Fruit fly (Drosophila melanogaster) whole organism, embryonic: ENCODE measurements around the gene Tsp29Fb.

ENCODE experiments used
- B-H2 ChIP-seq: fragments of 200-800 bp; sonication (Bioruptor generic); optimal IDR thresholded peaks from 2 replicates; lab custom pipeline; 2018; ENCODE audit warnings: missing biosample characterization, mild to moderate bottlenecking, missing genetic modification characterization
- Bdp1 ChIP-seq: fragments of 200-800 bp; sonication (Bioruptor generic); optimal IDR thresholded peaks from 3 replicates; lab custom pipeline; 2016; ENCODE audit warnings: missing biosample characterization, missing genetic modification characterization
- C15 ChIP-seq: fragments of 200-800 bp; sonication (Bioruptor generic); IDR thresholded peaks from 3 replicates; pipeline ENCODE4 v1.3.6; 2022; ENCODE audit warnings: missing biosample characterization, missing genetic modification characterization
- CG10321 ChIP-seq: fragments of 200-800 bp; sonication (Bioruptor generic); IDR thresholded peaks from 2 replicates; pipeline ENCODE4 v1.3.6; 2022; ENCODE audit warnings: missing biosample characterization, missing genetic modification characterization
- CG10959 ChIP-seq: fragments of 200-800 bp; sonication (Bioruptor generic); IDR thresholded peaks from 2 replicates; pipeline ENCODE4 v1.3.6; 2022; ENCODE audit warnings: missing biosample characterization, missing genetic modification characterization
- CG11723 ChIP-seq: fragments of 200-800 bp; sonication (Bioruptor generic); optimal IDR thresholded peaks from 2 replicates; lab custom pipeline; 2017; ENCODE audit warnings: missing biosample characterization, mild to moderate bottlenecking, missing genetic modification characterization
- CG12769 ChIP-seq: fragments of 200-800 bp; sonication (Bioruptor generic); optimal IDR thresholded peaks from 2 replicates; lab custom pipeline; 2019; ENCODE audit warnings: missing biosample characterization, mild to moderate bottlenecking, missing genetic modification characterization, moderate library complexity
- CG13624 ChIP-seq: fragments of 200-800 bp; sonication (Bioruptor generic); optimal IDR thresholded peaks from 2 replicates; lab custom pipeline; 2016; ENCODE audit warnings: missing biosample characterization, missing genetic modification characterization
- CG13894 ChIP-seq: fragments of 200-800 bp; sonication (Bioruptor generic); optimal IDR thresholded peaks from 3 replicates; lab custom pipeline; 2018; ENCODE audit warnings: missing biosample characterization, mild to moderate bottlenecking, missing genetic modification characterization, moderate library complexity
- CG17361 ChIP-seq: fragments of 200-800 bp; sonication (Bioruptor generic); IDR thresholded peaks from 3 replicates; pipeline ENCODE4 v1.3.6; 2022; ENCODE audit warnings: missing biosample characterization, missing genetic modification characterization
- CG17568 ChIP-seq: fragments of 200-800 bp; sonication (Bioruptor generic); optimal IDR thresholded peaks from 2 replicates; lab custom pipeline; 2018; ENCODE audit warnings: missing biosample characterization, mild to moderate bottlenecking, missing genetic modification characterization, moderate library complexity
- CG31441 ChIP-seq: fragments of 200-800 bp; sonication (Bioruptor generic); IDR thresholded peaks from 2 replicates; pipeline ENCODE4 v1.3.6; 2022; ENCODE audit warnings: missing biosample characterization, missing genetic modification characterization
- CG4328 ChIP-seq: fragments of 200-800 bp; sonication (Bioruptor generic); optimal IDR thresholded peaks from 3 replicates; lab custom pipeline; 2017; ENCODE audit warnings: missing biosample characterization, missing genetic modification reagents, missing genetic modification characterization
- CG4730 ChIP-seq: fragments of 200-800 bp; sonication (Bioruptor generic); IDR thresholded peaks from 2 replicates; pipeline ENCODE4 v1.3.6; 2022; ENCODE audit warnings: missing biosample characterization, missing genetic modification characterization
- CG9817 ChIP-seq: fragments of 200-800 bp; sonication (Bioruptor generic); optimal IDR thresholded peaks from 2 replicates; lab custom pipeline; 2018; ENCODE audit warnings: missing biosample characterization, mild to moderate bottlenecking, missing genetic modification characterization, moderate library complexity
- CG9876 ChIP-seq: fragments of 200-800 bp; sonication (Bioruptor generic); optimal IDR thresholded peaks from 2 replicates; lab custom pipeline; 2016; ENCODE audit warnings: missing biosample characterization, missing genetic modification characterization
- Camta ChIP-seq: fragments of 200-800 bp; sonication (Bioruptor generic); optimal IDR thresholded peaks from 2 replicates; lab custom pipeline; 2016; ENCODE audit warnings: missing biosample characterization, missing genetic modification characterization
- CkIIα-i1 ChIP-seq: fragments of 200-800 bp; sonication (Bioruptor generic); IDR thresholded peaks from 2 replicates; pipeline ENCODE4 v1.3.6; 2022; ENCODE audit warnings: missing biosample characterization, missing genetic modification characterization
- Dad ChIP-seq: fragments of 200-800 bp; sonication (Bioruptor generic); optimal IDR thresholded peaks from 3 replicates; lab custom pipeline; 2016; ENCODE audit warnings: missing biosample characterization, missing genetic modification characterization
- Drgx ChIP-seq: fragments of 200-800 bp; sonication (Bioruptor generic); IDR thresholded peaks from 2 replicates; pipeline ENCODE4 v1.3.6; 2022; ENCODE audit warnings: missing biosample characterization, missing genetic modification characterization
- HmgD ChIP-seq: fragments of 200-800 bp; sonication (Bioruptor generic); optimal IDR thresholded peaks from 3 replicates; lab custom pipeline; 2016; ENCODE audit warnings: missing biosample characterization, missing genetic modification characterization
- Hsf ChIP-seq: fragments of 200-800 bp; sonication (Bioruptor generic); optimal IDR thresholded peaks from 3 replicates; lab custom pipeline; 2016; ENCODE audit warnings: missing biosample characterization, missing genetic modification characterization
- Lhr ChIP-seq: fragments of 200-800 bp; sonication (Bioruptor generic); optimal IDR thresholded peaks from 3 replicates; lab custom pipeline; 2017; ENCODE audit warnings: mild to moderate bottlenecking, missing biosample characterization, missing genetic modification reagents, missing genetic modification characterization
- NC2β ChIP-seq: fragments of 200-800 bp; sonication (Bioruptor generic); optimal IDR thresholded peaks from 2 replicates; lab custom pipeline; 2016; ENCODE audit warnings: missing biosample characterization, missing genetic modification characterization
- NFAT ChIP-seq: fragments of 200-800 bp; sonication (Bioruptor generic); IDR thresholded peaks from 2 replicates; pipeline ENCODE4 v1.3.6; 2022; ENCODE audit warnings: missing biosample characterization, missing genetic modification characterization
- Ravus ChIP-seq: fragments of 200-800 bp; sonication (Bioruptor generic); IDR thresholded peaks from 2 replicates; pipeline ENCODE4 v1.3.6; 2022; ENCODE audit warnings: missing biosample characterization, missing genetic modification characterization
- Sry-δ ChIP-seq: fragments of 200-800 bp; sonication (Bioruptor generic); optimal IDR thresholded peaks from 2 replicates; lab custom pipeline; 2016; ENCODE audit warnings: missing biosample characterization, missing genetic modification characterization
- Taf1 ChIP-seq: fragments of 200-800 bp; sonication (Bioruptor generic); IDR thresholded peaks from 2 replicates; pipeline ENCODE4 v1.3.6; 2022; ENCODE audit warnings: missing biosample characterization, missing genetic modification characterization
- ash1 ChIP-seq: fragments of 200-800 bp; sonication (Bioruptor generic); optimal IDR thresholded peaks from 2 replicates; lab custom pipeline; 2018; ENCODE audit warnings: missing biosample characterization, mild to moderate bottlenecking, missing genetic modification characterization
- cad ChIP-seq: fragments of >200 bp; optimal IDR thresholded peaks from 2 replicates; lab custom pipeline; 2017; ENCODE audit warnings: missing biosample characterization, missing genetic modification characterization
- dati ChIP-seq: fragments of 200-800 bp; sonication (Bioruptor generic); IDR thresholded peaks from 2 replicates; pipeline ENCODE4 v1.3.6; 2022; ENCODE audit warnings: missing biosample characterization, missing genetic modification characterization
- dmrt11E ChIP-seq: fragments of 200-800 bp; sonication (Bioruptor generic); optimal IDR thresholded peaks from 3 replicates; lab custom pipeline; 2018; ENCODE audit warnings: missing biosample characterization, mild to moderate bottlenecking, missing genetic modification characterization, moderate library complexity
- eve ChIP-seq, 2 experiments: fragments of >200 bp; optimal IDR thresholded peaks; 2 replicates each; lab custom pipeline; 2017; ENCODE audit warnings: missing biosample characterization in 2 of 2, missing genetic modification characterization in 2 of 2
- fu2 ChIP-seq: fragments of 200-800 bp; sonication (Bioruptor generic); optimal IDR thresholded peaks from 2 replicates; lab custom pipeline; 2016; ENCODE audit warnings: missing biosample characterization, missing genetic modification characterization
- gce ChIP-seq: fragments of 200-800 bp; sonication (Bioruptor generic); IDR thresholded peaks from 3 replicates; pipeline ENCODE4 v1.3.6; 2022; ENCODE audit warnings: missing biosample characterization, missing genetic modification characterization
- gem ChIP-seq: fragments of 200-800 bp; sonication (Bioruptor generic); optimal IDR thresholded peaks from 2 replicates; lab custom pipeline; 2019; ENCODE audit warnings: missing biosample characterization, mild to moderate bottlenecking, missing genetic modification characterization, moderate library complexity
- grn ChIP-seq: fragments of 200-800 bp; sonication (Bioruptor generic); optimal IDR thresholded peaks from 3 replicates; lab custom pipeline; 2017; ENCODE audit warnings: missing biosample characterization, missing genetic modification characterization
- hb ChIP-seq: fragments of 200-800 bp; sonication (Bioruptor generic); IDR thresholded peaks from 3 replicates; pipeline ENCODE4 v1.3.6; 2022; ENCODE audit warnings: missing biosample characterization, missing genetic modification characterization; ENCODE audit not compliant: partially characterized antibody
- jumu ChIP-seq: fragments of 200-800 bp; sonication (Bioruptor generic); optimal IDR thresholded peaks from 3 replicates; lab custom pipeline; 2016; ENCODE audit warnings: missing biosample characterization, missing genetic modification characterization
- ken ChIP-seq: fragments of 200-800 bp; sonication (Bioruptor generic); IDR thresholded peaks from 3 replicates; pipeline ENCODE4 v1.3.6; 2022; ENCODE audit warnings: missing biosample characterization, missing genetic modification characterization
- mld ChIP-seq: fragments of 200-800 bp; sonication (Bioruptor generic); IDR thresholded peaks from 3 replicates; pipeline ENCODE4 v1.3.6; 2022; ENCODE audit warnings: missing biosample characterization, missing genetic modification characterization; ENCODE audit not compliant: partially characterized antibody
- odd ChIP-seq: fragments of 200-800 bp; sonication (Bioruptor generic); optimal IDR thresholded peaks from 2 replicates; lab custom pipeline; 2017; ENCODE audit warnings: missing biosample characterization, mild to moderate bottlenecking, missing genetic modification characterization
- onecut ChIP-seq: fragments of 200-800 bp; sonication (Bioruptor generic); IDR thresholded peaks from 2 replicates; pipeline ENCODE4 v1.3.6; 2022; ENCODE audit warnings: missing biosample characterization, missing genetic modification characterization
- p53 ChIP-seq: fragments of 200-800 bp; sonication (Bioruptor generic); optimal IDR thresholded peaks from 2 replicates; lab custom pipeline; 2016; ENCODE audit warnings: missing biosample characterization, missing genetic modification characterization
- pzg ChIP-seq: fragments of 200-800 bp; sonication (Bioruptor generic); optimal IDR thresholded peaks from 3 replicates; lab custom pipeline; 2018; ENCODE audit warnings: missing biosample characterization, mild to moderate bottlenecking, missing genetic modification characterization, moderate library complexity
- salm ChIP-seq: fragments of 200-800 bp; sonication (Bioruptor generic); optimal IDR thresholded peaks from 2 replicates; lab custom pipeline; 2018; ENCODE audit warnings: missing biosample characterization, mild to moderate bottlenecking, missing genetic modification characterization
- sima ChIP-seq: fragments of 200-800 bp; sonication (Bioruptor generic); optimal IDR thresholded peaks from 2 replicates; lab custom pipeline; 2016; ENCODE audit warnings: missing biosample characterization, missing genetic modification characterization
- sna ChIP-seq: fragments of 200-800 bp; sonication (Bioruptor generic); IDR thresholded peaks from 2 replicates; pipeline ENCODE4 v1.3.6; 2022; ENCODE audit warnings: missing biosample characterization, missing genetic modification characterization; ENCODE audit not compliant: partially characterized antibody
- tll ChIP-seq, 2 experiments: fragments of 200-800 bp in 1 of 2; fragments of >200 bp in 1 of 2; sonication (Bioruptor generic) in 1 of 2; optimal IDR thresholded peaks; 2 replicates each; lab custom pipeline; 2017 to 2019; ENCODE audit warnings: missing biosample characterization in 2 of 2, missing genetic modification characterization in 2 of 2, mild to moderate bottlenecking in 1 of 2, moderate library complexity in 1 of 2
- zen ChIP-seq: fragments of 200-800 bp; sonication (Bioruptor generic); optimal IDR thresholded peaks from 3 replicates; lab custom pipeline; 2018; ENCODE audit warnings: missing biosample characterization, mild to moderate bottlenecking, missing genetic modification characterization, moderate library complexity
- zfh1 ChIP-seq: fragments of 200-800 bp; sonication (Bioruptor generic); IDR thresholded peaks from 3 replicates; pipeline ENCODE4 v1.3.6; 2022; ENCODE audit warnings: missing biosample characterization, missing genetic modification characterization

Gene Tsp29Fb

dm6 chr2L:8958046-8958497, 20.9 kb downstream of the Tsp29Fb start (continued):
- peak; percentile 87 for TF ChIP-seq CG17361 (GFP tag; lab: Robert Waterston, UW)
- TF ChIP-seq fu2 (GFP tag; lab: Kevin White, UChicago), result peak; percentile 84
- peak; percentile 80 for TF ChIP-seq Lhr (GFP tag; lab: Kevin White, UChicago)
- TF ChIP-seq CG10321 (GFP tag; lab: Robert Waterston, UW), result peak; percentile 83
- TF ChIP-seq onecut, result peak; percentile 92
- TF ChIP-seq odd (GFP tag; lab: Kevin White, UChicago), result peak; percentile 70
- peak; percentile 54 for TF ChIP-seq Sry-δ (GFP tag; lab: Kevin White, UChicago)
- peak; percentile 51 for TF ChIP-seq ash1 (GFP tag; lab: Kevin White, UChicago)
- peak; percentile 80 for TF ChIP-seq CG9876 (GFP tag; lab: Kevin White, UChicago)
- peak; percentile 93 for TF ChIP-seq zen (tag; lab: Kevin White, UChicago)
- peak; percentile 88 for TF ChIP-seq CG13624 (GFP tag; lab: Kevin White, UChicago)
- TF ChIP-seq grn (GFP tag; lab: Kevin White, UChicago), result peak; percentile 51
- peak; percentile 80 for TF ChIP-seq CG9817
- TF ChIP-seq NFAT, result peak; percentile 90
- TF ChIP-seq tll (GFP tag; optimal IDR thresholded peaks at IDR 0.05; lab: Kevin White, UChicago), result peak in 1 of 2 experiments; percentile 27
- peak; percentile 92 for TF ChIP-seq dati (GFP tag; lab: Robert Waterston, UW)
- TF ChIP-seq gem (tag; lab: Kevin White, UChicago), result peak; percentile 98
- peak; percentile 88 for TF ChIP-seq CG12769 (tag; lab: Kevin White, UChicago)
- peak; percentile 78 for TF ChIP-seq Taf1 (GFP tag; lab: Robert Waterston, UW)
- TF ChIP-seq Camta (GFP tag; lab: Kevin White, UChicago), result peak; percentile 98
- TF ChIP-seq zfh1, result peak; percentile 98
- peak; percentile 80 for TF ChIP-seq CG31441 (GFP tag; lab: Robert Waterston, UW)
- peak; percentile 97 for TF ChIP-seq Drgx (GFP tag; lab: Robert Waterston, UW)
- TF ChIP-seq eve (GFP tag; optimal IDR thresholded peaks at IDR 0.05; lab: Kevin White, UChicago), result peak in 1 of 2 experiments; percentile 93
- peak; percentile 83 for TF ChIP-seq sima (GFP tag; lab: Kevin White, UChicago)
- peak; percentile 83 for TF ChIP-seq HmgD (GFP tag; lab: Kevin White, UChicago)
- peak; percentile 86 for TF ChIP-seq p53 (GFP tag; lab: Kevin White, UChicago)
- TF ChIP-seq ken (GFP tag; lab: Robert Waterston, UW), result peak; percentile 97
- peak; percentile 18; the same call in 1 of the 2 replicates for TF ChIP-seq sna (GFP tag; lab: Robert Waterston, UW)
- peak; percentile 90 for TF ChIP-seq NC2β (GFP tag; lab: Kevin White, UChicago)
- TF ChIP-seq CkIIα-i1 (GFP tag; lab: Robert Waterston, UW), result peak; percentile 91; the same call in 1 of the 2 replicates
- peak; percentile 99 for TF ChIP-seq dmrt11E (tag; lab: Kevin White, UChicago)
- peak; percentile 97 for TF ChIP-seq CG4730
- TF ChIP-seq mld (GFP tag; lab: Robert Waterston, UW), result no peak
- TF ChIP-seq Hsf, result peak; percentile 95
- TF ChIP-seq jumu (GFP tag; lab: Kevin White, UChicago), result peak; percentile 96
- TF ChIP-seq CG11723, result peak; percentile 78
- TF ChIP-seq CG13894, result no peak
- peak; percentile 88 for TF ChIP-seq CG17568 (GFP tag; lab: Kevin White, UChicago)
- TF ChIP-seq Ravus (GFP tag; lab: Robert Waterston, UW), result peak; percentile 95
- TF ChIP-seq Dad, result peak; percentile 81
- peak; percentile 81 for TF ChIP-seq salm
- peak; percentile 98 for TF ChIP-seq CG10959
- TF ChIP-seq pzg (GFP tag; lab: Kevin White, UChicago), result peak; percentile 56
- peak; percentile 84 for TF ChIP-seq B-H2 (GFP tag; lab: Kevin White, UChicago)
- peak; percentile 96 for TF ChIP-seq gce
- no peak for TF ChIP-seq cad
- TF ChIP-seq CG4328 (GFP tag; lab: Kevin White, UChicago), result peak; percentile 66
- TF ChIP-seq hb, result no peak
- peak; percentile 91 for TF ChIP-seq C15 (GFP tag; lab: Robert Waterston, UW)
- peak; percentile 79 for TF ChIP-seq Bdp1 (GFP tag; lab: Kevin White, UChicago)
